Fruit fly (Drosophila melanogaster): ENCODE measurements around the gene CG7632.

CG7632 gene

DNA sequence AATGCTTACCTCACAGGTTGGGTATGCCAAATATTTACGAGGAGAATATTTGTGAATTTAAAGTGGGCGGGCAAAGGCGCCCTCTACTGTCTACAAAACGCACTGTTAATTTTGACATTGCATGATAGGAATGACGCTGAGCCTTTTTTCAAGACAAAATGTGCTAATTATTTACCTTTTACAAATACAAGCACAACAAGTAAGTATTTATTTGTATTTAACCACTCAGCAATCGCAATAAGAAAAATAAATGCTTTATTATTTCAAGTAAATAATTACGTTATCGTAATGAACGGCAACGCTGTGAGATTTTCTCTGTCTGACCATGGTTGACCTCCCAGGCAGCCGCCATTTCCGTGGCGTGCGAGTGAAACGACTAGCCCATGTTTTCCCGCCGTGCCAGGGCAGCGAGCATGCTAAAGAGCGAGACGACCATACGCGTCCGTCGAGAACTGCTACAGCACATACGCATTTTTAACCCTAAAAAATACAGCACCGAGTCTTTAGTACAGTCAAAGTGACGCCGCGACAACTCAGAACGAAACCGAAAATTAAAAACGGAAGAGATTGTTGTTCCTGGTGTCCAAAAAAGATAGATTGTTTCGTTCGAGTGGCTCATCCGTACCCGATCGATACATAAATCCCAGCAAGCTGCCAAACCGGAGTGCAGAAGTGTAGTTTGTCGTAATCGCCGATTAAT is 18.7 kb upstream of the CG7632 start, which contains the start of the genes CG12974 and pzg (continued):
- TF ChIP-seq Fer2 (tag; optimal IDR thresholded peaks at IDR 0.05) (peak; percentile 61), schlank (tag; optimal IDR thresholded peaks at IDR 0.05) (peak; percentile 7), CG1792 (GFP tag; optimal IDR thresholded peaks at IDR 0.05) (peak; percentile 98), zfh2 (GFP tag; optimal IDR thresholded peaks at IDR 0.05) (peak; percentile 81), CG9437 (GFP tag; optimal IDR thresholded peaks at IDR 0.05) (peak; percentile 94), fd64A (GFP tag; optimal IDR thresholded peaks at IDR 0.05) (peak; percentile 22), shn (GFP tag; optimal IDR thresholded peaks at IDR 0.05) (peak; percentile 86), CG16815 (GFP tag; optimal IDR thresholded peaks at IDR 0.05) (peak; percentile 85), CG17359 (tag; optimal IDR thresholded peaks at IDR 0.05) (peak; percentile 54), Fer1 (GFP tag; optimal IDR thresholded peaks at IDR 0.05) (peak; percentile 67), stwl (tag; optimal IDR thresholded peaks at IDR 0.05) (peak; percentile 61), chinmo (GFP tag; IDR thresholded peaks at IDR 0.05; ENCODE audit: partially characterized antibody) (0 out of 4 replicates have a peak, but pooled peaks have one; percentile 45), lola (GFP tag; optimal IDR thresholded peaks at IDR 0.05) (peak in 1 of 3 experiments; percentile 94), CG10979 (tag; optimal IDR thresholded peaks at IDR 0.05) (peak; percentile 93), CG12391 (tag; optimal IDR thresholded peaks at IDR 0.05) (peak; percentile 86), CG18262 (tag; optimal IDR thresholded peaks at IDR 0.05) (peak; percentile 76), CG34224 (GFP tag; IDR thresholded peaks at IDR 0.05; ENCODE audit: partially characterized antibody) (peak; percentile 69; the same call in 1 of the 3 replicates), CG12744 (GFP tag; optimal IDR thresholded peaks at IDR 0.05) (peak; percentile 55), unpg (GFP tag; optimal IDR thresholded peaks at IDR 0.05) (peak; percentile 74), CG13624 (GFP tag; optimal IDR thresholded peaks at IDR 0.05) (peak; percentile 69), NFAT (GFP tag; IDR thresholded peaks at IDR 0.05) (peak; percentile 58), Bgb (GFP tag; IDR thresholded peaks at IDR 0.05; ENCODE audit: partially characterized antibody) (peak; percentile 74; the same call in 1 of the 2 replicates), Deaf1 (tag; optimal IDR thresholded peaks at IDR 0.05) (no peak), Sry-β (GFP tag; optimal IDR thresholded peaks at IDR 0.05) (peak; percentile 14), disco-r (GFP tag; optimal IDR thresholded peaks at IDR 0.05) (peak; percentile 67), Ada2b (GFP tag; IDR thresholded peaks at IDR 0.05) (peak; percentile 78), ham (GFP tag; IDR thresholded peaks at IDR 0.05) (peak; percentile 38; the same call in 1 of the 2 replicates), onecut (GFP tag; IDR thresholded peaks at IDR 0.05) (peak; percentile 83), dm (GFP tag; optimal IDR thresholded peaks at IDR 0.05) (peak; percentile 84), gcm2 (GFP tag; optimal IDR thresholded peaks at IDR 0.05) (peak; percentile 28), gsb-n (tag; optimal IDR thresholded peaks at IDR 0.05) (peak; percentile 54), Atf6 (GFP tag; IDR thresholded peaks at IDR 0.05) (peak; percentile 82), sug (tag; optimal IDR thresholded peaks at IDR 0.05) (peak; percentile 85), Bdp1 (GFP tag; optimal IDR thresholded peaks at IDR 0.05) (peak; percentile 72), Camta (GFP tag; optimal IDR thresholded peaks at IDR 0.05) (peak; percentile 32), Adf1 (GFP tag; IDR thresholded peaks at IDR 0.05) (peak; percentile 54), bcd (GFP tag; optimal IDR thresholded peaks at IDR 0.05) (peak; percentile 87), run (tag; optimal IDR thresholded peaks at IDR 0.05) (no peak), psq (GFP tag; optimal IDR thresholded peaks at IDR 0.05) (no peak), Oaz (GFP tag; IDR thresholded peaks at IDR 0.05) (peak; percentile 90), Neu2 (GFP tag; optimal IDR thresholded peaks at IDR 0.05; ENCODE audit: borderline replicate concordance) (peak; percentile 25), CG16779 (GFP tag; IDR thresholded peaks at IDR 0.05) (no peak), CG5245 (GFP tag; optimal IDR thresholded peaks at IDR 0.05) (no peak), sisA (GFP tag; IDR thresholded peaks at IDR 0.05) (peak; percentile 95), Bteb2 (GFP tag; optimal IDR thresholded peaks at IDR 0.05) (peak; percentile 62), cas (GFP tag; IDR thresholded peaks at IDR 0.05) (peak; percentile 36; the same call in 1 of the 2 replicates), prd (optimal IDR thresholded peaks at IDR 0.05) (no peak), prd (GFP tag; IDR thresholded peaks at IDR 0.05) (peak; percentile 91), ara (GFP tag; IDR thresholded peaks at IDR 0.05) (peak; percentile 82)
